Fruit fly (Drosophila melanogaster): ENCODE results near the gene Mur89F.

DNA sequence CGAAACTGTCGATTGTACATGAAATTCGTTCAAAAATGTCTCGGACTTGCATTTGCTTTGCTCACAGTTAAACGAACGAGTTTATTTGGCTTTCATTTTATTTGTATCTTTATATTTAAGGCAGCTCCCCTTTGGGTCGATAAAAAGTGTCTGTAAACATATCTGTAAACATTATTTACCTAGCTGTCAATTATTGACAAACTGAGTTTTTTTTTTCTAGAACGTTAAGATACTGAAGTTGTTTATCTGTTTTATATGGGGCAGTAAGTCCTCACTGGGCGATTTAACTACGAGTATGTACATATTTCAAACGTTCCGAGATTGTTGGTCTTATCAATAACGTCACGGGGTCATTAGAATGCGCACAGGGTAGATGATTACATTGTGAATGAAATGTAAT, 86.3 kb downstream of the Mur89F start:
- TF ChIP-seq pan (optimal IDR thresholded peaks at IDR 0.05): no peak
- no peak for TF ChIP-seq psq (optimal IDR thresholded peaks at IDR 0.05)
- no peak for TF ChIP-seq CG8478 (optimal IDR thresholded peaks at IDR 0.05)

Data from whole organism.